Worm (Caenorhabditis elegans): ENCODE data around the gene mec-15.

The mec-15 gene

DNA sequence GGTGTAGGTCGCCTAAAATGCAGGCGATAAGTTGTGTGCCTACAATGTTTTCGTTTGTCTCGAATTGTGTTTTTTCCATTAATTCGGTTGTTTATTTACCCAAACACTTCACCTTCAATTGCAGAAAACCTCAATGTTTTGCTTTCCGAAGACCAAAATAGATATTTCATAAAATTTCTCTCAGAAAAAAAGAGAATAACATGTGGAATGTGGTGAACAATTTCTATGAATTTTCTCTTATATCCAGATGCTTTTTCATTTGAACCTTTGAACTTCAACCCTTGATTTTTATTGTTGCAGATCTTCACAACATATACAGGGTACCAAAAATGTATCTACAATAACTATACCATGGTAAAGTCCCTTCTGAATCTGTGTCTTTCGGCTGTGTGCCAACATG is 33.1 kb downstream of the mec-15 start, which contains the start of gene T01E8.1:
T01E8.1 (plus strand) TSS at position 301 of the 400 bp plus-strand sequence.
- TF ChIP-seq ztf-16 (tag; optimal IDR thresholded peaks at IDR 0.05) (no peak), ceh-34 (tag; optimal IDR thresholded peaks at IDR 0.05) (no peak), nfya-1 (tag; optimal IDR thresholded peaks at IDR 0.05) (no peak), dve-1 (tag; optimal IDR thresholded peaks at IDR 0.05) (no peak), elt-2 (tag; optimal IDR thresholded peaks at IDR 0.05) (no peak), nhr-11 (tag; optimal IDR thresholded peaks at IDR 0.05) (no peak), zip-5 (tag; optimal IDR thresholded peaks at IDR 0.05) (no peak), elt-4 (tag; optimal IDR thresholded peaks at IDR 0.05) (no peak), unc-55 (GFP tag; optimal IDR thresholded peaks at IDR 0.05) (no peak), rnt-1 (tag; optimal IDR thresholded peaks at IDR 0.05) (no peak), ceh-6 (GFP tag; optimal IDR thresholded peaks at IDR 0.05) (no peak), tbx-2 (tag; optimal IDR thresholded peaks at IDR 0.05) (no peak), pros-1 (tag; optimal IDR thresholded peaks at IDR 0.05) (no peak), mec-3 (tag; optimal IDR thresholded peaks at IDR 0.05; ENCODE audit: borderline replicate concordance) (no peak), K09A11.1 (tag; optimal IDR thresholded peaks at IDR 0.05; ENCODE audit: insufficient read depth) (no peak), sdc-2 (tag; optimal IDR thresholded peaks at IDR 0.05) (no peak), ets-4 (tag; optimal IDR thresholded peaks at IDR 0.05) (no peak), fax-1 (tag; optimal IDR thresholded peaks at IDR 0.05) (no peak), syd-9 (tag; optimal IDR thresholded peaks at IDR 0.05) (no peak)

DNA sequence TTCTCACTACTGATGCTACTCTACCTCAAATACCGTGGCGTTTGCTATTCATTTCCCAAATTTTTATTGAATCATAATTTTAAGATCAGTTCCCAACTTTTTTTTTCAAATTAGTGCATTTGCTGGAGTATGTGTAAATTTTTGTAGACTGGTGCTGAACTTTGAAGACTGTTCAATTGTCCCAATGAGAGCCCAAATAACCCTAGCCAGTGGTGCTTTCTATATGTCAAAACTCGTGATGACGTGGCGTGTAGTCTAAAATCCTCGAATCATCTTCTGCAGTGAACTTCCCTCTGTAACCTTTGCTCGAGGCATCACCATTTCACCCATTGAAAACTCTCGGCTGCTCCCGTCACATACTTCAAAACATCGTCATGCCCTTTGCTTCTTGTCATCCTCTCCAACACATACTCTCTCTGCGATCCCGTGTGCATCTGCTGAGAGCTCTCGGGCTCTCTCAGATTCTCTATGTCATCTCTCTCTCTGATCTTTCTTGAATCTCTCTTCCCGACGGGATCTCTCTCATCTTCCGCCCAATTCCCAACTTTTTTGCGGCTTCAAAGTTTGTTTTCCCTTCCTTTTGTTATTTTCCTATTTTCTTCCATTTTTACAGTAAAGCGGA is 35.0 kb downstream of the mec-15 start:
- peak; percentile 45 for TF ChIP-seq ceh-18 (tag; optimal IDR thresholded peaks at IDR 0.05)
- peak; percentile 11 for TF ChIP-seq hlh-30 (tag; optimal IDR thresholded peaks at IDR 0.05; ENCODE audit: insufficient read depth)
- no peak for TF ChIP-seq syd-9 (tag; optimal IDR thresholded peaks at IDR 0.05)
- no peak for TF ChIP-seq C38D4.7 (GFP tag; optimal IDR thresholded peaks at IDR 0.05)
- no peak for TF ChIP-seq lin-11 (tag; optimal IDR thresholded peaks at IDR 0.05)
- TF ChIP-seq ceh-22 (tag; optimal IDR thresholded peaks at IDR 0.05), result peak; percentile 46
- TF ChIP-seq ztf-16 (tag; optimal IDR thresholded peaks at IDR 0.05), result no peak
- no peak for TF ChIP-seq pros-1 (tag; optimal IDR thresholded peaks at IDR 0.05)
- no peak for TF ChIP-seq hlh-8 (tag; optimal IDR thresholded peaks at IDR 0.05)
- TF ChIP-seq dve-1 (tag; optimal IDR thresholded peaks at IDR 0.05), result no peak
- no peak for TF ChIP-seq ets-4 (tag; optimal IDR thresholded peaks at IDR 0.05)
- TF ChIP-seq ceh-30 (tag; optimal IDR thresholded peaks at IDR 0.05), result no peak
- TF ChIP-seq rnt-1 (tag; optimal IDR thresholded peaks at IDR 0.05), result peak; percentile 32
- TF ChIP-seq K02D7.2 (tag; optimal IDR thresholded peaks at IDR 0.05), result no peak
- TF ChIP-seq ceh-2 (tag; optimal IDR thresholded peaks at IDR 0.05), result no peak
- no peak for TF ChIP-seq ceh-6 (GFP tag; optimal IDR thresholded peaks at IDR 0.05)
- TF ChIP-seq ceh-9 (tag; optimal IDR thresholded peaks at IDR 0.05), result no peak
- no peak for TF ChIP-seq pat-9 (tag; optimal IDR thresholded peaks at IDR 0.05)
- no peak for TF ChIP-seq tbx-2 (tag; optimal IDR thresholded peaks at IDR 0.05)
- TF ChIP-seq C08G9.2 (tag; optimal IDR thresholded peaks at IDR 0.05), result no peak
- no peak for TF ChIP-seq tbx-7 (tag; optimal IDR thresholded peaks at IDR 0.05)
- peak; percentile 76 for TF ChIP-seq unc-55 (GFP tag; optimal IDR thresholded peaks at IDR 0.05)
- no peak for TF ChIP-seq pha-4 (tag; optimal IDR thresholded peaks at IDR 0.05)
- no peak for TF ChIP-seq elt-4 (tag; optimal IDR thresholded peaks at IDR 0.05)
- TF ChIP-seq nfya-1 (tag; optimal IDR thresholded peaks at IDR 0.05), result no peak
- TF ChIP-seq odd-2 (tag; optimal IDR thresholded peaks at IDR 0.05), result no peak
- no peak for TF ChIP-seq unc-86 (tag; optimal IDR thresholded peaks at IDR 0.05)
- TF ChIP-seq hlh-13 (GFP tag; optimal IDR thresholded peaks at IDR 0.05), result no peak
- TF ChIP-seq elt-2 (tag; optimal IDR thresholded peaks at IDR 0.05), result no peak

DNA sequence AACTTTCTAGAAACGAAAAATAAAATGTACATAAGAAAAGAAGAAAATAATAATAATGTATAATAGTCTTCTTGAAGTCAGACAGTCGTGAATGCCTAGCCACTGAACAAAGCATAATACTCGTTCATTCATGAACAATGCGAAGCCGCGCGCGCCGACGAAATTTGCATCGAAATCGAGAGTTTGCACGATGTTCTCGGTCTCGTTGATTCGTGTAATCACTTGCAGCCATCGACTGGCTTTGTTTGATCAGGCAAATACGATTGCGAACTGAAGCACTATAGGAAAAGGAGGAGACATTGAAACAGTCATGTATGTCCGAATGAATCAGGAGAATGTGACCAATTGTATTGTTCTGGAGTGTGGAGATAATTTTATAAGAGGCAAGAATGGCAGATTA is 35.7 kb downstream of the mec-15 start:
- peak; percentile 12 for TF ChIP-seq dve-1 (tag; optimal IDR thresholded peaks at IDR 0.05)
- TF ChIP-seq ceh-14 (tag; optimal IDR thresholded peaks at IDR 0.05), result no peak

All from whole organism, late embryonic.